Worm (Caenorhabditis elegans): ENCODE results near the gene CC8.3.

The CC8.3 gene

ce11 chrIV:3599126-3599525, 43.0 kb downstream of the CC8.3 start, which contains the start of gene Y37E11B.6 (continued):
- TF ChIP-seq dsc-1 (tag; optimal IDR thresholded peaks at IDR 0.05) (no peak), ztf-4 (tag; optimal IDR thresholded peaks at IDR 0.05) (no peak), ztf-11 (tag; optimal IDR thresholded peaks at IDR 0.05) (no peak)

DNA sequence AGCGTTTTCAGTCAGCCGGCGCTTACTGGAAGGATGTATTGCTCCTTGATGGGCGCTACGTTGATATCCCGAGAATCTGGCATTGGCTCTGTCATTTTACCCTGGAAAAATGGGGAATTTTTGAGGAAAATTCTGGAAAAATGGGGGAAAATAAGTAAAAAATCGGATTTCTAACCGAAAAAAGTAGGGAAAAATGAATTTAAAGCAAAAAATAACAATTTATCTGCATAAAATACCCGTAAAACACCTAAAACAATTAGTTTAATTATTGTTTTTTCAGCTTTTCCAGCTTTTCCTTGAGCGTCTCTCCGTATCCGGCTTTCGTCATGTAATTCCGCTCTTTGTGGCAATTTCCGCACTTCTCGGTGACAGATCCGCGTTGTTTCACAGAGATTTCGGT, 43.6 kb downstream of the CC8.3 start, which contains the start of gene Y37E11B.5:
Gene Y37E11B.5 (minus strand): TSS at position 101 of the 400 bp plus-strand sequence.
- no peak for TF ChIP-seq nhr-71 (tag; optimal IDR thresholded peaks at IDR 0.05)
- TF ChIP-seq C34B4.2 (tag; optimal IDR thresholded peaks at IDR 0.05) = no peak
- TF ChIP-seq aly-2 (tag; optimal IDR thresholded peaks at IDR 0.05) = no peak
- no peak for TF ChIP-seq Y116A8C.19 (tag; optimal IDR thresholded peaks at IDR 0.05; ENCODE audit: borderline replicate concordance)
- no peak for TF ChIP-seq nhr-76 (tag; optimal IDR thresholded peaks at IDR 0.05)
- TF ChIP-seq zip-4 (GFP tag; optimal IDR thresholded peaks at IDR 0.05) = no peak
- no peak for TF ChIP-seq nhr-237 (tag; optimal IDR thresholded peaks at IDR 0.05)
- no peak for TF ChIP-seq sox-4 (tag; optimal IDR thresholded peaks at IDR 0.05)
- no peak for TF ChIP-seq vab-15 (tag; optimal IDR thresholded peaks at IDR 0.05)
- TF ChIP-seq ets-5 (GFP tag; IDR thresholded peaks at IDR 0.05) = no peak
- no peak for TF ChIP-seq efl-1 (optimal IDR thresholded peaks at IDR 0.05)
- no peak for TF ChIP-seq efl-1 (GFP tag; optimal IDR thresholded peaks at IDR 0.05 in 1 of 2)
- no peak for TF ChIP-seq ceh-90 (tag; optimal IDR thresholded peaks at IDR 0.05)
- TF ChIP-seq lsy-2 (tag; optimal IDR thresholded peaks at IDR 0.05) = no peak
- no peak for TF ChIP-seq sup-37 (GFP tag; optimal IDR thresholded peaks at IDR 0.05)
- no peak for TF ChIP-seq nhr-90 (tag; optimal IDR thresholded peaks at IDR 0.05; ENCODE audit: poor library complexity)
- TF ChIP-seq nhr-11 (tag; optimal IDR thresholded peaks at IDR 0.05) = no peak
- TF ChIP-seq jun-1 (tag; optimal IDR thresholded peaks at IDR 0.05) = no peak

DNA sequence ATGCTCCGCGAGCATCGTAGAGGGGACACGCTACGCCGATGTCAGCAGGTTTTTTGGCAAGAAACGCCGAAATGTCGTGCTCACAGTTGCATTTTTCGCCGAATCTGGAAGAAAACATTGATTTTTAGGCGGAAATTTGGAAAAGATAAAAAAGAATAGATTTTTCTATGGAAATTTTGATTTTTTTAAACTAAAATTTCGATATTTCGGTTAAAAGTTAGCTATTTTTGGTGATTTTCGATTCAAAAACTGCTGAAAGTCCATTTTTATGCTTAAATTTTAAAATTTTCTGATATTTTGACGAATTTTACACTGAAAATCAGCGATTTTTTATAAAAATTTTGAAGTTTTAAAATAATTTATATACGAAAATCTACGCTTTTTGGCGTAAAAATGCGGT, 44.7 kb downstream of the CC8.3 start:
- TF ChIP-seq nhr-19 (GFP tag; conservative IDR thresholded peaks at IDR 0.05) = no peak

DNA sequence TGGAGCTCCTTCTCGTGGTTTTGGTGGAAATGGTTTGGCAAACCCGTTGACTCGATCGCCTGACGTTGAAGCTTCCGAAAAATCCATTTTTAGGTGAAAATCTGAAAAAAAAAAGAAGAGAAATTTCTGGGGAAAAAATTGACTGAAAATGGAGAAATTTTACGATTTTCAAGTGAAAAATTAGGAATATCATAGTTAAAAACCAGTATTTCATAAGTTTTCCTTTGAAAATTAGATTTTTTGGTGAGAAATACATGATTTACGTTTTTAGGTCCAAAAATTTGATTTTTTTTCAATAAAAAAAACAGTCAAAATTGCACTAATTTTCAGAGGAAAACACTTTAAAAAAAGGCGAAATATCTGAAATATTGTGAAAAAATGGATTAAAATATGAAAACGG, 48.6 kb downstream of the CC8.3 start, which contains the start of gene taf-2:
Gene taf-2 (minus strand): TSS at position 101 of the 400 bp plus-strand sequence.
- TF ChIP-seq unc-30 (tag; optimal IDR thresholded peaks at IDR 0.05) = no peak
- TF ChIP-seq lin-15B (tag; optimal IDR thresholded peaks at IDR 0.05) = no peak
- TF ChIP-seq ceh-63 (GFP tag; optimal IDR thresholded peaks at IDR 0.05) = no peak
- no peak for TF ChIP-seq nhr-28 (tag; optimal IDR thresholded peaks at IDR 0.05)
- no peak for TF ChIP-seq ama-1 (optimal IDR thresholded peaks at IDR 0.05)
- no peak for TF ChIP-seq blmp-1 (tag; optimal IDR thresholded peaks at IDR 0.05)
- TF ChIP-seq ztf-11 (tag; optimal IDR thresholded peaks at IDR 0.05) = no peak
- TF ChIP-seq grh-1 (GFP tag; IDR thresholded peaks at IDR 0.05) = no peak
